Worm (Caenorhabditis elegans) whole organism, early embryonic: ENCODE measurements around the gene smu-2.
"Not testable (repeated sequence)": the region's sequence is repeated elsewhere in the genome, so short reads cannot be mapped to it uniquely, and the experiment has no call there.

Experiments
- B0310.2 ChIP-seq: sonication (generic microtip); optimal IDR thresholded peaks from 2 replicates; lab custom pipeline; 2016; ENCODE audit warnings: mild to moderate bottlenecking, missing genetic modification characterization, missing compliant biosample characterization
- F13C5.2 ChIP-seq: sonication (generic microtip); optimal IDR thresholded peaks from 2 replicates; lab custom pipeline; 2017; ENCODE audit warnings: mild to moderate bottlenecking, missing genetic modification characterization, inconsistent platforms, missing compliant biosample characterization
- aly-1 ChIP-seq: sonication (generic microtip); optimal IDR thresholded peaks from 2 replicates; lab custom pipeline; 2016; ENCODE audit warnings: missing genetic modification characterization, missing compliant biosample characterization
- ama-1 ChIP-seq: fragments of 150-350 bp; optimal IDR thresholded peaks from 2 replicates; lab custom pipeline; 2014
- ceh-13 ChIP-seq: fragments of 200-800 bp; sonication (Bioruptor generic); optimal IDR thresholded peaks from 2 replicates; lab custom pipeline; 2018; ENCODE audit warnings: mild to moderate bottlenecking, missing genetic modification characterization, missing compliant biosample characterization
- ceh-36 ChIP-seq: sonication (generic microtip); optimal IDR thresholded peaks from 2 replicates; lab custom pipeline; 2016; ENCODE audit warnings: missing genetic modification characterization, inconsistent platforms, missing compliant biosample characterization
- ets-7 ChIP-seq: sonication (generic microtip); optimal IDR thresholded peaks from 2 replicates; lab custom pipeline; 2016; ENCODE audit warnings: missing genotype, missing genetic modification characterization, missing compliant biosample characterization
- flt-1 ChIP-seq: fragments of 200-800 bp; sonication (Bioruptor generic); IDR thresholded peaks from 2 replicates; pipeline ENCODE4 v1.3.6; 2022; ENCODE audit warnings: missing genetic modification characterization, missing compliant biosample characterization
- hmbx-1 ChIP-seq: sonication (generic microtip); optimal IDR thresholded peaks from 2 replicates; lab custom pipeline; 2016; ENCODE audit warnings: mild to moderate bottlenecking, missing genetic modification characterization, missing compliant biosample characterization
- hmg-4 ChIP-seq: fragments of 200-800 bp; sonication (Bioruptor generic); optimal IDR thresholded peaks from 2 replicates; lab custom pipeline; 2018; ENCODE audit warnings: mild to moderate bottlenecking, missing genetic modification characterization, missing compliant biosample characterization
- hnd-1 ChIP-seq: sonication (generic microtip); optimal IDR thresholded peaks from 2 replicates; lab custom pipeline; 2016; ENCODE audit warnings: missing genetic modification characterization, missing compliant biosample characterization
- pes-1 ChIP-seq: fragments of 200-800 bp; sonication (Bioruptor generic); IDR thresholded peaks from 2 replicates; pipeline ENCODE4 v1.3.6; 2022; ENCODE audit warnings: missing genetic modification reagents, missing genetic modification characterization, missing compliant biosample characterization
- scrt-1 ChIP-seq: fragments of 200-800 bp; sonication (Bioruptor generic); IDR thresholded peaks from 2 replicates; pipeline ENCODE4 v1.3.6; 2022; ENCODE audit warnings: missing genetic modification characterization, missing compliant biosample characterization
- sea-1 ChIP-seq: fragments of 200-800 bp; sonication (Bioruptor generic); conservative IDR thresholded peaks from 2 replicates; pipeline ENCODE4 v1.3.6; 2022; ENCODE audit warnings: missing genetic modification characterization, missing compliant biosample characterization
- tbx-11 ChIP-seq: fragments of 200-800 bp; sonication (Bioruptor generic); IDR thresholded peaks from 2 replicates; pipeline ENCODE4 v1.3.6; 2022; ENCODE audit warnings: missing genetic modification characterization, missing compliant biosample characterization
- tbx-37 ChIP-seq: fragments of 200-800 bp; sonication (Bioruptor generic); conservative IDR thresholded peaks from 2 replicates; pipeline ENCODE4 v1.3.6; 2022; ENCODE audit warnings: missing genetic modification reagents, missing genetic modification characterization, missing compliant biosample characterization
- tra-4 ChIP-seq: sonication (generic microtip); optimal IDR thresholded peaks from 2 replicates; lab custom pipeline; 2017; ENCODE audit warnings: missing genetic modification characterization, missing compliant biosample characterization

Gene smu-2

DNA sequence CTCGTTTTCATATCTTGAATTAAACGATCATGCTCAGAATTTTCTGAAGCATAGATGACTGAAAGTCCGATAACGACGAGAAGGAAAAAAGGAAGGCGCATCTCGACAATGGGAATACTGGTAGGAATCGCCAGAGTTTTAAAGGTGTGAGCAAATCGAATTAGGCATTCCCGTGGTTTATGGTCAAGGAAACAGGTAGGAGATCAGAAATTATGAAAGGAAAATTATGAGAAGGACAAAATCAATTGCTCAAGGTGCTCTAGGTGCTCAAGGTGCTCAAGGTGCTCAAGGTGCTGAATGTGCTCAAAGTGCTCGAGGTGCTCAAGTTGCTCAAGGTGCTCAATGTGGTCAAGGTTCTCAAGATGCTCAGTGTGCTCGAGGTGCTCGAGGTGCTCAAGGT is 17.6 kb upstream of the smu-2 start, which contains the start of gene C16C8.10:
Gene C16C8.10 (minus strand): TSS at position 101 of the 400 bp plus-strand sequence.
- not testable (repeated sequence) for TF ChIP-seq tbx-11; tra-4 (tag; lab: Kevin White, UChicago); F13C5.2 (tag; lab: Kevin White, UChicago)

DNA sequence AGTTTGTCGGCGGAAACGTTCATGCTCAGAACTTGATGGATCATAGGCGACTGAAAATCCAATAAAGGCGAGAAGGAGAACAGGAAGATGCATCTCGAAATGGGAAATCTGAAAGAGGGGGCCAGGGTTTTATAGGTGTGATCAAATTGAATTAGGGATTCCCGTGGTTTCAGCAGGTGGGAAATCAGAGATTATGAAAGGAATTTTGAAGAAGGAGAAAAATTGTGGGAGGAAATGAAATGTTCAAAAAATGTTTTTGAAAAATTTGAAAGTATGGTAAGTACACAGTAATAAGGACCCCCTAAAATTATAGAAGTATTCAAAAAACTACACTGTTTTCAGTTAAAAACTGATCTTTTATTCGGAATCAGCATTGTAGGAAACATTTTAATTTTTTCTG is 11.7 kb upstream of the smu-2 start, which contains the start of gene Y49F6B.20:
Gene Y49F6B.20 (minus strand): TSS at position 101 of the 400 bp plus-strand sequence.
- TF ChIP-seq flt-1 (GFP tag; lab: Robert Waterston, UW) (no peak), ceh-36 (tag; lab: Kevin White, UChicago) (no peak), ceh-13 (GFP tag; lab: Kevin White, UChicago) (no peak), F13C5.2 (tag; lab: Kevin White, UChicago) (no peak), aly-1 (tag; lab: Kevin White, UChicago) (no peak), tra-4 (tag; lab: Kevin White, UChicago) (no peak), ama-1 (lab: Kevin White, UChicago) (no peak), B0310.2 (tag; lab: Kevin White, UChicago) (no peak), tbx-11 (no peak), tbx-37 (no peak), hmg-4 (GFP tag; lab: Kevin White, UChicago) (no peak), sea-1 (GFP tag; lab: Robert Waterston, UW) (no peak), hnd-1 (tag; lab: Kevin White, UChicago) (no peak), scrt-1 (GFP tag; lab: Robert Waterston, UW) (no peak), pes-1 (GFP tag; lab: Robert Waterston, UW) (no peak)

DNA sequence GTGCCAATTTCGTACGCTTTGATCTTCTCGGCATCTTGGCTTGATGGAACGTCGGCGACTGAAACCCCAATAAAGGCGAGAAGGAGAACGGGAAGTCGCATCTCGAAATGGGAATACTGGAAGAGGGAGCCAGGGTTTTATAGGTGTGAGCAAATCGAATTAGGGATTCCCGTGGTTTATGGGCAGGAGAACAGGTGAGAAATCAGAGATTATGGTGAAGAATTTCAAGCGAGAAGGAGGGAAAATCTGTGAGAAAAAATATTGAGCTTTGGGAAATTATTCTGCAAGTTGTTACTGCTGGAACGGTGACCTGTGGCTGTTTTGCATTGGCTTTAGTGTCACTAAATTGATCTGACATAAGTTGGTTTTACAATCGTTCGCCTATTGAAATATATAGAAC is 10.6 kb upstream of the smu-2 start, which contains the start of gene Y49F6B.13:
Gene Y49F6B.13 (minus strand): TSS at position 101 of the 400 bp plus-strand sequence.
- TF ChIP-seq tra-4 (tag; lab: Kevin White, UChicago): no peak
- no peak for TF ChIP-seq ceh-36 (tag; lab: Kevin White, UChicago)
- no peak for TF ChIP-seq flt-1 (GFP tag; lab: Robert Waterston, UW)
- no peak for TF ChIP-seq B0310.2 (tag; lab: Kevin White, UChicago)
- TF ChIP-seq F13C5.2 (tag; lab: Kevin White, UChicago): no peak
- TF ChIP-seq tbx-37: no peak
- TF ChIP-seq aly-1 (tag; lab: Kevin White, UChicago): no peak
- TF ChIP-seq ceh-13 (GFP tag; lab: Kevin White, UChicago): no peak
- no peak for TF ChIP-seq ama-1 (lab: Kevin White, UChicago)
- no peak for TF ChIP-seq tbx-11
- TF ChIP-seq pes-1 (GFP tag; lab: Robert Waterston, UW): no peak
- no peak for TF ChIP-seq hmg-4 (GFP tag; lab: Kevin White, UChicago)
- TF ChIP-seq sea-1 (GFP tag; lab: Robert Waterston, UW): no peak

DNA sequence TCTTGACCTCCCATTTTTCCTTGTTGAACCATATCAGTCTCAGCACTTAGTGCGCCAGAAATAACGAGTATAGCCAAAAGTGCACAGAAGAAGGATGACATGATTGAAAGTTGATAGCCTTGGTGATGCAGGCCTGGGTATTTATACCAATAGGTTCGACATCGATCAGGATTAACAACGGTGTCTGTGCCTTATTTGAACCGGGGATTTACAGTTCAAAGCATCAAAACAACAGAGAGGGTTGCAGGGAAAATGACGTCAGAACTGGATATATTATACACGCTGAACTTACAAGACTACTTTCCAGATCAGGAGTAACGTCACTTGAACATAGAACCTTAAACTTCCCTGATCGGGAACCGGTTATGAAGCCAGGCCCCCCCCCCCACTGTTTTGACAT is 9.9 kb upstream of the smu-2 start, which contains the start of gene Y49F6B.12:
Gene Y49F6B.12 (minus strand): TSS at position 101 of the 400 bp plus-strand sequence.
- no peak for TF ChIP-seq pes-1 (GFP tag; lab: Robert Waterston, UW)
- no peak for TF ChIP-seq F13C5.2 (tag; lab: Kevin White, UChicago)
- no peak for TF ChIP-seq hmg-4 (GFP tag; lab: Kevin White, UChicago)
- no peak for TF ChIP-seq ceh-13 (GFP tag; lab: Kevin White, UChicago)
- TF ChIP-seq tra-4 (tag; lab: Kevin White, UChicago): no peak
- no peak for TF ChIP-seq B0310.2 (tag; lab: Kevin White, UChicago)
- no peak for TF ChIP-seq scrt-1 (GFP tag; lab: Robert Waterston, UW)
- TF ChIP-seq tbx-11: no peak
- TF ChIP-seq ets-7 (tag; lab: Kevin White, UChicago): no peak
- TF ChIP-seq hnd-1 (tag; lab: Kevin White, UChicago): no peak
- TF ChIP-seq ceh-36 (tag; lab: Kevin White, UChicago): no peak
- no peak for TF ChIP-seq sea-1 (GFP tag; lab: Robert Waterston, UW)
- no peak for TF ChIP-seq hmbx-1 (tag; lab: Kevin White, UChicago)

DNA sequence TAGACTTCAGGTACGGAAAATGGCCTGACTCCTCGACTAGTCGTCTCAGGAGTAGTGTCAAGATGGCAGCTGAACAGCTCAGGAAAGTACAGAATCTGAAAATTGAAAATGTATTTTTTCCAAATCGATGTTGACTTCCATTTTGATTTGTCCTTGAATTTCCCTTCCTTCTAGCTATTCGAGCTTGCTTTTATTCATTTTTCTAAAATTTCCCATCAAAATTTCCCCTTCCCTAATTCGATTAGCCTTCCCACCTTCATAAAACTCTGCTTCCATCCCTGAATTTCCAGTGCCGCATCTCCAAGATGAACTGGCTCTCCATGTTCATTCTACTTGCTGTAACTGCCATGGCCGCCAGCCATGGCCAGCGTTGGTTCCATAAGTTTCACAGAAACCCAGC is 9.4 kb upstream of the smu-2 start, which contains the start of gene Y49F6B.6:
Gene Y49F6B.6 (plus strand): TSS at position 301 of the 400 bp plus-strand sequence.
- TF ChIP-seq tra-4 (tag; lab: Kevin White, UChicago) (no peak), flt-1 (GFP tag; lab: Robert Waterston, UW) (no peak), ceh-13 (GFP tag; lab: Kevin White, UChicago) (no peak)

DNA sequence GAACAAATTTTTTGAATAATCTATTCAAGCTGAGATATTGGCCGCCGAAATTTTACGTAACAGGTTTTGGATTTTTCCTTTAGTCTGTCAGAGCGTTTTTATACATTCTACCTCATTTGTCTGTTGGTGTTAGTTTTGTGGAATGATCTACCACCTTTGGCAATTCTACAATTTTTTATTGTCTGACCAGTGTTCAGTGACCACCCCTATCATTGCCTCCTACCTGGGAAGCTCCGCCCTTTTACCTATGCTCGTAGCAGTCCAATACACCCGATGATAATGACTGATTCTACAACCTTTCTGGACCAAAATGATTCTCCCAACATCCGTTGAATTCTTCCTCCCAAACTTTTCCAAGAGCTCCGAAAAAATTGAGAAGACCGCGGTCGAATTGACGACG is 8.5 kb upstream of the smu-2 start, which contains the start of gene sdz-32:
Gene sdz-32 (plus strand): TSS at position 301 of the 400 bp plus-strand sequence.
- no peak for TF ChIP-seq F13C5.2 (tag; lab: Kevin White, UChicago)
- no peak for TF ChIP-seq pes-1 (GFP tag; lab: Robert Waterston, UW)
- no peak for TF ChIP-seq sea-1 (GFP tag; lab: Robert Waterston, UW)
- no peak for TF ChIP-seq ama-1 (lab: Kevin White, UChicago)
- no peak for TF ChIP-seq flt-1 (GFP tag; lab: Robert Waterston, UW)
- TF ChIP-seq tra-4 (tag; lab: Kevin White, UChicago): no peak
- TF ChIP-seq B0310.2 (tag; lab: Kevin White, UChicago): no peak
- TF ChIP-seq tbx-11: no peak
- no peak for TF ChIP-seq ceh-13 (GFP tag; lab: Kevin White, UChicago)
- TF ChIP-seq hmg-4 (GFP tag; lab: Kevin White, UChicago): no peak
- TF ChIP-seq ets-7 (tag; lab: Kevin White, UChicago): no peak
- no peak for TF ChIP-seq ceh-36 (tag; lab: Kevin White, UChicago)
- TF ChIP-seq hnd-1 (tag; lab: Kevin White, UChicago): no peak
- TF ChIP-seq tbx-37: no peak
- no peak for TF ChIP-seq aly-1 (tag; lab: Kevin White, UChicago)
- TF ChIP-seq scrt-1 (GFP tag; lab: Robert Waterston, UW): no peak
- no peak for TF ChIP-seq hmbx-1 (tag; lab: Kevin White, UChicago)

DNA sequence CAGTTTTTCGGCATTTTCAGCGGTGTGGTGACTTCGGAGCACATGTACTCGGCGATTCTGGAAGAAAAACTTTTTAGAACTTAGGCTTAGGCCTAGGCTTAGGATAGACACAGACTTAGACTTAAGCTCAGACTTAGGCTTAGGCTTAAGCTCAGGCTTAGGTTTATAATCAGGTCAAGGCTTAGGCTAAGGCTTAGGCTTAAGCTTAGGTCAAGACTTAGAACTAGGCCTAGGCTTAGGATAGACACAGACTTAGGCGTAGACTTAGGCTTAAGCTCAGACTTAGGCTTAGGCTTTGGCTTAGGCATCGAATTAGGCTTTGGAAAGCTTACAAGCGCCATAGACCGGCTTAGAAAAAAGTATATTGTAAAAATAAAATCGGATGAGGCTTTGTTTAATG is 5.7 kb upstream of the smu-2 start:
- TF ChIP-seq sea-1 (GFP tag; lab: Robert Waterston, UW) (no peak), ceh-36 (tag; lab: Kevin White, UChicago) (peak; percentile 71)
